Fruit fly (Drosophila melanogaster) whole organism, prepupa: Measurements from ENCODE around the gene CG42764.

Experiments used
- Blimp-1 ChIP-seq: fragments of 200-800 bp; sonication (Bioruptor generic); optimal IDR thresholded peaks from 3 replicates; lab custom pipeline; 2017; ENCODE audit warnings: missing biosample characterization, missing genetic modification characterization, mild to moderate bottlenecking, moderate library complexity, missing genetic modification reagents
- CG11294 ChIP-seq: fragments of 200-800 bp; sonication (Bioruptor generic); IDR thresholded peaks from 2 replicates; pipeline ENCODE4 v1.3.6; 2022; ENCODE audit warnings: missing biosample characterization, missing genetic modification characterization
- CG11762 ChIP-seq: fragments of 200-800 bp; sonication (Bioruptor generic); optimal IDR thresholded peaks from 3 replicates; lab custom pipeline; 2016; ENCODE audit warnings: missing biosample characterization, missing genetic modification characterization; ENCODE audit not compliant: insufficient read depth
- CG11902 ChIP-seq: fragments of 200-800 bp; sonication (Bioruptor generic); optimal IDR thresholded peaks from 3 replicates; lab custom pipeline; 2016; ENCODE audit warnings: missing biosample characterization, missing genetic modification characterization
- CG15336 ChIP-seq: fragments of 200-800 bp; sonication (Bioruptor generic); IDR thresholded peaks from 2 replicates; pipeline ENCODE4 v1.3.6; 2022; ENCODE audit warnings: missing biosample characterization, missing genetic modification characterization
- CG1621 ChIP-seq: fragments of 200-800 bp; sonication (Bioruptor generic); optimal IDR thresholded peaks from 3 replicates; lab custom pipeline; 2018; ENCODE audit warnings: missing biosample characterization, mild to moderate bottlenecking, missing genetic modification characterization
- CG16779 ChIP-seq: fragments of 200-800 bp; sonication (Bioruptor generic); optimal IDR thresholded peaks from 3 replicates; lab custom pipeline; 2017; ENCODE audit warnings: missing biosample characterization, mild to moderate bottlenecking, missing genetic modification characterization
- CG32006 ChIP-seq: fragments of 200-800 bp; sonication (Bioruptor generic); optimal IDR thresholded peaks from 3 replicates; lab custom pipeline; 2017; ENCODE audit warnings: missing biosample characterization, mild to moderate bottlenecking, missing genetic modification characterization
- CG34406 ChIP-seq: fragments of 200-800 bp; sonication (Bioruptor generic); optimal IDR thresholded peaks from 3 replicates; lab custom pipeline; 2016; ENCODE audit warnings: missing biosample characterization, missing genetic modification characterization
- CG3919 ChIP-seq: fragments of 200-800 bp; sonication (Bioruptor generic); optimal IDR thresholded peaks from 3 replicates; lab custom pipeline; 2016; ENCODE audit warnings: missing biosample characterization, missing genetic modification characterization
- CG6163 ChIP-seq: fragments of 200-800 bp; sonication (Bioruptor generic); IDR thresholded peaks from 3 replicates; pipeline ENCODE4 v1.3.6; 2022; ENCODE audit warnings: missing biosample characterization, missing genetic modification characterization
- CG6276 ChIP-seq: fragments of 200-800 bp; sonication (Bioruptor generic); optimal IDR thresholded peaks from 2 replicates; lab custom pipeline; 2017; ENCODE audit warnings: missing biosample characterization, mild to moderate bottlenecking, missing genetic modification characterization
- CG6792 ChIP-seq: fragments of 200-800 bp; sonication (Bioruptor generic); optimal IDR thresholded peaks from 3 replicates; lab custom pipeline; 2016; ENCODE audit warnings: missing biosample characterization, missing genetic modification characterization
- CG6808 ChIP-seq: fragments of 200-800 bp; sonication (Bioruptor generic); optimal IDR thresholded peaks from 3 replicates; lab custom pipeline; 2017; ENCODE audit warnings: missing biosample characterization, missing genetic modification characterization, mild to moderate bottlenecking, moderate library complexity, missing genetic modification reagents
- CG6854 ChIP-seq: fragments of 200-800 bp; sonication (Bioruptor generic); optimal IDR thresholded peaks from 2 replicates; lab custom pipeline; 2017; ENCODE audit warnings: missing biosample characterization, mild to moderate bottlenecking, missing genetic modification characterization
- CG7368 ChIP-seq: fragments of 200-800 bp; sonication (Bioruptor generic); optimal IDR thresholded peaks from 3 replicates; lab custom pipeline; 2016; ENCODE audit warnings: missing biosample characterization, missing genetic modification characterization
- CG8319 ChIP-seq: fragments of 200-800 bp; sonication (Bioruptor generic); optimal IDR thresholded peaks from 3 replicates; lab custom pipeline; 2016; ENCODE audit warnings: missing biosample characterization, missing genetic modification characterization
- Eip75B ChIP-seq: fragments of 200-800 bp; sonication (Bioruptor generic); optimal IDR thresholded peaks from 3 replicates; lab custom pipeline; 2016; ENCODE audit warnings: missing biosample characterization, missing genetic modification characterization
- Eip78C ChIP-seq: fragments of 200-800 bp; sonication (Bioruptor generic); peaks from one replicate; lab custom pipeline; 2016; ENCODE audit warnings: missing biosample characterization, missing genetic modification characterization
- Ets96B ChIP-seq: fragments of 200-800 bp; optimal IDR thresholded peaks from 2 replicates; lab custom pipeline; 2019; ENCODE audit warnings: missing biosample characterization, mild to moderate bottlenecking, missing genetic modification characterization, moderate library complexity
- Gug ChIP-seq: fragments of 200-800 bp; sonication (Bioruptor generic); IDR thresholded peaks from 2 replicates; pipeline ENCODE4 v1.3.6; 2022; ENCODE audit warnings: missing biosample characterization, missing genetic modification characterization
- Hr38 ChIP-seq: sonication (Bioruptor generic); optimal IDR thresholded peaks from 2 replicates; lab custom pipeline; 2016; ENCODE audit warnings: missing biosample characterization, missing genetic modification characterization
- Lpt ChIP-seq: fragments of 200-800 bp; sonication (Bioruptor generic); optimal IDR thresholded peaks from 3 replicates; lab custom pipeline; 2016; ENCODE audit warnings: missing biosample characterization, missing genetic modification characterization
- OdsH ChIP-seq: fragments of 200-800 bp; sonication (Bioruptor generic); optimal IDR thresholded peaks from 3 replicates; lab custom pipeline; 2016; ENCODE audit warnings: missing biosample characterization, missing genetic modification characterization
- Smox ChIP-seq: fragments of 200-800 bp; sonication (Bioruptor generic); optimal IDR thresholded peaks from 3 replicates; lab custom pipeline; 2016; ENCODE audit warnings: missing biosample characterization, missing genetic modification characterization
- Sox14 ChIP-seq: fragments of 200-800 bp; sonication (Bioruptor generic); optimal IDR thresholded peaks from 3 replicates; lab custom pipeline; 2016; ENCODE audit warnings: missing biosample characterization, missing genetic modification characterization
- Sox15 ChIP-seq: fragments of 200-800 bp; sonication (Bioruptor generic); optimal IDR thresholded peaks from 3 replicates; lab custom pipeline; 2016; ENCODE audit warnings: missing biosample characterization, missing genetic modification characterization
- achi ChIP-seq: fragments of 200-800 bp; sonication (Bioruptor generic); optimal IDR thresholded peaks from 3 replicates; lab custom pipeline; 2016; ENCODE audit warnings: missing biosample characterization, missing genetic modification characterization
- acj6 ChIP-seq: fragments of 200-800 bp; sonication (Bioruptor generic); optimal IDR thresholded peaks from 3 replicates; lab custom pipeline; 2016; ENCODE audit warnings: missing biosample characterization, missing genetic modification characterization
- dsx ChIP-seq: fragments of 200-800 bp; optimal IDR thresholded peaks from 3 replicates; lab custom pipeline; 2019; ENCODE audit warnings: missing biosample characterization, mild to moderate bottlenecking, missing genetic modification characterization, moderate library complexity; ENCODE audit not compliant: poor library complexity, severe bottlenecking
- esn ChIP-seq: fragments of 200-800 bp; sonication (Bioruptor generic); optimal IDR thresholded peaks from 2 replicates; lab custom pipeline; 2016; ENCODE audit warnings: missing biosample characterization, mild to moderate bottlenecking, missing genetic modification characterization, moderate library complexity
- fd59A ChIP-seq: fragments of 200-800 bp; sonication (Bioruptor generic); optimal IDR thresholded peaks from 2 replicates; lab custom pipeline; 2017; ENCODE audit warnings: missing biosample characterization, mild to moderate bottlenecking, missing genetic modification characterization, missing genetic modification reagents
- fd85E ChIP-seq: fragments of 200-800 bp; sonication (Bioruptor generic); optimal IDR thresholded peaks from 3 replicates; lab custom pipeline; 2016; ENCODE audit warnings: missing biosample characterization, missing genetic modification characterization
- fkh ChIP-seq: fragments of 200-800 bp; sonication (Bioruptor generic); optimal IDR thresholded peaks from 3 replicates; lab custom pipeline; 2017; ENCODE audit warnings: missing biosample characterization, mild to moderate bottlenecking, missing genetic modification characterization, moderate library complexity
- lz ChIP-seq: fragments of 200-800 bp; sonication (Bioruptor generic); optimal IDR thresholded peaks from 3 replicates; lab custom pipeline; 2016; ENCODE audit warnings: missing biosample characterization, missing genetic modification characterization
- pdm3 ChIP-seq: fragments of 200-800 bp; sonication (Bioruptor generic); optimal IDR thresholded peaks from 3 replicates; lab custom pipeline; 2016; ENCODE audit warnings: missing biosample characterization, missing genetic modification characterization
- salr ChIP-seq, 2 experiments: fragments of 200-800 bp; sonication (Bioruptor generic); optimal IDR thresholded peaks; 3 replicates each; lab custom pipeline; 2016 to 2018; ENCODE audit warnings: missing biosample characterization in 2 of 2, missing genetic modification characterization in 2 of 2, mild to moderate bottlenecking in 1 of 2
- spab ChIP-seq: fragments of 200-800 bp; sonication (Bioruptor generic); optimal IDR thresholded peaks from 2 replicates; lab custom pipeline; 2017; ENCODE audit warnings: missing biosample characterization, mild to moderate bottlenecking, missing genetic modification characterization, missing genetic modification reagents
- ss ChIP-seq, 2 experiments: fragments of 200-800 bp; sonication (Bioruptor generic); optimal IDR thresholded peaks; 2 replicates in 1 of 2; 3 replicates in 1 of 2; lab custom pipeline; 2017 to 2018; ENCODE audit warnings: mild to moderate bottlenecking in 2 of 2, missing biosample characterization in 2 of 2, missing genetic modification characterization in 2 of 2, moderate library complexity in 1 of 2
- svp ChIP-seq: fragments of 200-800 bp; sonication (Bioruptor generic); peaks from one replicate; lab custom pipeline; 2016; ENCODE audit warnings: missing biosample characterization, missing genetic modification characterization
- topi ChIP-seq: fragments of 200-800 bp; sonication (Bioruptor generic); optimal IDR thresholded peaks from 3 replicates; lab custom pipeline; 2016; ENCODE audit warnings: missing biosample characterization, missing genetic modification characterization
- vri ChIP-seq: fragments of 200-800 bp; sonication (Bioruptor generic); optimal IDR thresholded peaks from 3 replicates; lab custom pipeline; 2016; ENCODE audit warnings: missing biosample characterization, mild to moderate bottlenecking, missing genetic modification characterization

The CG42764 gene

DNA sequence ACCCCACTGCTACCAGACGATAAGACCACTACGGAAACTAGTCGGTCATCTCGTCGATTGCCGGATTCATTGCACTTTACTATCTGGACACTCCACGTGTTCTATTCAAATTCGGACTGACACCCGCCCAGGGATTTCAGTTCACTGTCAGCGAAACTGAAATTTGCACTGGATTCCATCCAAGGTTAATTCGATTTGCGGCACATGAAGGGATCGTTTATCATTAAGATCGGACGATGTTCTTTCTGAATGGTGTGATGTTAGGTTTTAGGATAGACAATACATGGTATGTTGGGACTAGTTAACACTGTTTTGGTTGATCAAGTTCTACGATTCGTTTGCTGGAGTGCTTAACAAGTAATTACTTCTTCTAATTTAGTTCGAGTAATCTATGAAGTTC, at the start of gene CG42764:
CG42764 (minus strand) TSS at position 101 of the 400 bp plus-strand sequence.
- TF ChIP-seq CG6276, result no peak
- no peak for TF ChIP-seq Gug (GFP tag; lab: Robert Waterston, UW)
- TF ChIP-seq CG6792 (GFP tag; lab: Kevin White, UChicago), result no peak
- TF ChIP-seq CG11294 (GFP tag; lab: Robert Waterston, UW), result no peak
- no peak for TF ChIP-seq Hr38 (GFP tag; lab: Kevin White, UChicago)
- TF ChIP-seq fd85E (GFP tag; lab: Kevin White, UChicago), result no peak
- TF ChIP-seq OdsH (GFP tag; lab: Kevin White, UChicago), result no peak
- no peak for TF ChIP-seq CG15336
- no peak for TF ChIP-seq svp (GFP tag; lab: Kevin White, UChicago)
- no peak for TF ChIP-seq CG6854 (GFP tag; lab: Kevin White, UChicago)
- TF ChIP-seq CG11762, result no peak
- TF ChIP-seq topi (GFP tag; lab: Kevin White, UChicago), result no peak
- TF ChIP-seq vri (GFP tag; lab: Kevin White, UChicago), result no peak
- no peak for TF ChIP-seq fd59A (GFP tag; lab: Kevin White, UChicago)
- TF ChIP-seq Blimp-1 (GFP tag; lab: Kevin White, UChicago), result no peak
- TF ChIP-seq pdm3, result no peak
- no peak for TF ChIP-seq lz (GFP tag; lab: Kevin White, UChicago)

DNA sequence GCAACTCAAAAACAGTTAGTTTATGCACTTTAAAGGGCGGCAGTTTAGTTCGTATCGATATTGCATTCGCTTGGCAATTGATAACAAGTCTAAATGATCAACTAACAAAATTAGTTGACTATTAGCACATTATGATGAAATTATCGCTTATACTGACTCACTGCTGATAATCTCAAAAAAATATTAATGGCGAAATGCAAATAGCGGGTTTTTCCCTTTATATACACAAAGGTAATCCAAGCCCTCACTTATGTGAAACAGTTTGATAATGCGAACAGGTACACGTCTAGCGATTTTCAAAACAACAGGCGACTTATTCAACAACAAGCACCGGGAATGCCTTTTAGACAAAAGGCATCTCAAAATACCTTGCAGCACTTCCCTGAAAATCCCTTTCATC, 48.3 kb upstream of the CG42764 start:
- TF ChIP-seq acj6 (GFP tag; lab: Kevin White, UChicago) (no peak), Lpt (GFP tag; lab: Kevin White, UChicago) (no peak), CG7368 (no peak), CG34406 (no peak), Eip78C (GFP tag; lab: Kevin White, UChicago) (peak; percentile 29), CG3919 (GFP tag; lab: Kevin White, UChicago) (no peak), CG16779 (tag; lab: Kevin White, UChicago) (no peak)
- TF ChIP-seq, all 60 proteins: peak for 1

DNA sequence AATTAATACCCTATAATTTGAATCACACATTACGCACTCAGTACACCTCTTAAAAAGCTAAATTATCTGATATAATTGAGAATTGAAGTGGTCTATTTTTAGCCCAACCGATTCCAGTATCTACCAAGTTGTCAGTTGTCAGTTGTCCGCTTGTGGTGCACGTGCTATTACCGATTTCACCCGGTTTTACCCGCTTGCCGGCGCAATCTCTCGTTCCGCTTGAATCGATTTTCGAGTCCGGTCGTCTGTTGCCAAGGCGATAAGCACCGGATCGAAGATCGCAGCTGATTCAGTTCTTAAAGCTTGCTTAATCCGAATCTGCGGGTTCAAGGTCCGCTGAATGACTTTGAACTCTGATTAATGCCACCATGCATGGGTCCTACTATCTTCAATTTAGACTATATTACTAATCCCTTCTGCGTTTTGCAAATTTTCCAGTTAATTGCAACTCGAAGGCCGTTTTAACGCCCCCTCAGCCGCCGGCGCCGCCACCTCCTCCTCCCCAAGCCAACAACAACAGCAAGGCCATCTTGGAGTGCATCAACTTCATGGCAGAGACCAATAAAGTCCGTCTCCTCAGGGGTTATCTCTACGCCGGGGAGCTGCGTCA, 45.8 kb upstream of the CG42764 start:
- no peak for TF ChIP-seq CG7368
- peak; percentile 10 for TF ChIP-seq CG16779 (tag; lab: Kevin White, UChicago)
- TF ChIP-seq Ets96B (tag; lab: Kevin White, UChicago), result no peak
- TF ChIP-seq svp (GFP tag; lab: Kevin White, UChicago), result peak; percentile 99
- TF ChIP-seq ss (GFP tag; optimal IDR thresholded peaks at IDR 0.05; lab: Kevin White, UChicago), result peak; percentile 10 to 39
- TF ChIP-seq dsx (GFP tag; lab: Kevin White, UChicago), result no peak

DNA sequence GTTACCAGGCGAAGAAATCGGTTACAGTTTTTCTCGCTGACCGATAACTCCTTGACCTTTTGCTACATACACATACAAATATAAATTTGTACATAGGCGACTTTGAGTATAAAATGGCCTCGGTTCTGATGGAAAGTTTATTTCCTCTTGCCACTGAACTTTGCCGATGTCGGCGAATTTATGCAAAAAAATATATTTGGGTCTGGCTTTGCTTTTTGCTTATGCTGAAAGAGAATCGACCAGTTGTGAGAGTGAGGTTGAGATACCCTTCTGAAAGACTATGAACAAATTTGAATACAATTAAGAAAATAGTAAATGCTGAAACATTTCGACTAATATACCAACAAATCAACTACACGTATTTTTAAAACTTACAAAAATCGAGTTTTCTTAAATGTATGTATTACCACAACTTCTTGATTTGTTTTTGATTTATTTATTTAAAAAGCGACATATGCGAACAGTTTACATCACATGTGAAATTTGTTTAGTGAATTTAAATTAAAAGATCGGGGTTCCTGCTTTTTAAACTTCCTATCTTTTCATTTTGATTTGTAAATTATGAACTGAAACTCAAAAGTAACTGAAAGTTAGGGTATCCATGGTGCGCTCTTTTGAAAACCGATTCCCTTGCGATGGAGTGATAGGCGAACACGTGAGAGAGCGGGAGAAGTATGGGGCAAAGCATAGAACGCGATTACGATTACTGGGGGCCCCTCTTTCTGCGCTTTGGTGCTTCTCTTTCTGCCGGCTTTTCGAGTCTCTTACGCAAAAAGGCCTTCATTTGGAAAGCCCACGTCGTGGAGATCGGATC, 43.5 kb upstream of the CG42764 start:
- peak; percentile 81 for TF ChIP-seq pdm3
- peak; percentile 74 for TF ChIP-seq spab (GFP tag; lab: Kevin White, UChicago)
- TF ChIP-seq vri (GFP tag; lab: Kevin White, UChicago), result peak; percentile 69
- TF ChIP-seq Eip75B, result peak; percentile 85
- peak; percentile 60 for TF ChIP-seq CG8319 (GFP tag; lab: Kevin White, UChicago)
- peak; percentile 86 for TF ChIP-seq Sox14 (GFP tag; lab: Kevin White, UChicago)
- no peak for TF ChIP-seq fd85E (GFP tag; lab: Kevin White, UChicago)
- TF ChIP-seq CG1621, result peak; percentile 48
- TF ChIP-seq achi (GFP tag; lab: Kevin White, UChicago), result peak; percentile 78
- peak; percentile 69 for TF ChIP-seq Ets96B (tag; lab: Kevin White, UChicago)
- TF ChIP-seq Smox (GFP tag; lab: Kevin White, UChicago), result peak; percentile 81
- TF ChIP-seq CG32006, result peak; percentile 91
- peak; percentile 82 for TF ChIP-seq CG16779 (tag; lab: Kevin White, UChicago)
- TF ChIP-seq CG34406, result peak; percentile 78
- peak; percentile 63 for TF ChIP-seq Sox15
- peak in 1 of 2 experiments; percentile 84 for TF ChIP-seq salr (GFP tag; optimal IDR thresholded peaks at IDR 0.05; lab: Kevin White, UChicago)
- no peak for TF ChIP-seq Hr38 (GFP tag; lab: Kevin White, UChicago)
- TF ChIP-seq esn (GFP tag; lab: Kevin White, UChicago), result peak; percentile 90
- 0 out of 3 replicates have a peak, but pooled peaks have one; percentile 26 for TF ChIP-seq CG6163
- peak; percentile 49 for TF ChIP-seq CG11902 (GFP tag; lab: Kevin White, UChicago)
- TF ChIP-seq svp (GFP tag; lab: Kevin White, UChicago), result peak; percentile 93
- peak; percentile 70 for TF ChIP-seq CG15336
- peak; percentile 86 for TF ChIP-seq CG6808 (GFP tag; lab: Kevin White, UChicago)
- peak; percentile 82 for TF ChIP-seq lz (GFP tag; lab: Kevin White, UChicago)
- peak; percentile 71 for TF ChIP-seq fkh (GFP tag; lab: Kevin White, UChicago)
- peak; percentile 33 for TF ChIP-seq CG6854 (GFP tag; lab: Kevin White, UChicago)
